Fruit fly (Drosophila melanogaster): ENCODE results near the gene Blos3.

Gene Blos3

dm6 chr3L:18890283-18891175, 20.5 kb downstream of the Blos3 start, which contains the start of gene CG3961 (continued):
- TF ChIP-seq CG6854 (GFP tag; optimal IDR thresholded peaks at IDR 0.05): peak; percentile 95
- TF ChIP-seq CG42726 (GFP tag; IDR thresholded peaks at IDR 0.05; ENCODE audit: partially characterized antibody): no peak
- peak; percentile 91 for TF ChIP-seq Mad (GFP tag; optimal IDR thresholded peaks at IDR 0.05)
- peak; percentile 94 for TF ChIP-seq Vsx1 (GFP tag; optimal IDR thresholded peaks at IDR 0.05)
- peak; percentile 89 for TF ChIP-seq seq (GFP tag; IDR thresholded peaks at IDR 0.05)
- TF ChIP-seq CG4328 (GFP tag; optimal IDR thresholded peaks at IDR 0.05): peak; percentile 96
- TF ChIP-seq Fer3 (tag; optimal IDR thresholded peaks at IDR 0.05): peak; percentile 94
- TF ChIP-seq Sry-δ (GFP tag; optimal IDR thresholded peaks at IDR 0.05): peak; percentile 43
- TF ChIP-seq CG9437 (GFP tag; optimal IDR thresholded peaks at IDR 0.05): peak; percentile 97
- peak; percentile 75 for TF ChIP-seq schlank (tag; optimal IDR thresholded peaks at IDR 0.05)
- peak; percentile 99 for TF ChIP-seq dmrt99B (tag; optimal IDR thresholded peaks at IDR 0.05)
- TF ChIP-seq Stat92E (GFP tag; optimal IDR thresholded peaks at IDR 0.05): peak in 1 of 3 experiments; percentile 99
- peak; percentile 95 for TF ChIP-seq CG10654 (GFP tag; optimal IDR thresholded peaks at IDR 0.05)
- peak; percentile 81 for TF ChIP-seq CG15514 (GFP tag; optimal IDR thresholded peaks at IDR 0.05)
- TF ChIP-seq Dip3 (GFP tag; optimal IDR thresholded peaks at IDR 0.05): peak; percentile 63
- peak; percentile 64 for TF ChIP-seq gsb (GFP tag; IDR thresholded peaks at IDR 0.05)
- TF ChIP-seq CG16815 (GFP tag; optimal IDR thresholded peaks at IDR 0.05): peak; percentile 97
- TF ChIP-seq CkIIα-i1 (GFP tag; IDR thresholded peaks at IDR 0.05): no peak
- peak in 1 of 2 experiments; percentile 71 for TF ChIP-seq tll (GFP tag; optimal IDR thresholded peaks at IDR 0.05)
- TF ChIP-seq BtbVII (GFP tag; optimal IDR thresholded peaks at IDR 0.05): peak; percentile 93
- TF ChIP-seq Atf6 (GFP tag; IDR thresholded peaks at IDR 0.05): peak; percentile 89
- peak; percentile 76 for TF ChIP-seq CG12236 (GFP tag; optimal IDR thresholded peaks at IDR 0.05)
- no peak for TF ChIP-seq zen2 (GFP tag; IDR thresholded peaks at IDR 0.05; ENCODE audit: partially characterized antibody)
- TF ChIP-seq CG1602 (GFP tag; optimal IDR thresholded peaks at IDR 0.05): peak; percentile 98
- TF ChIP-seq CG7928 (GFP tag; optimal IDR thresholded peaks at IDR 0.05): peak; percentile 73
- peak; percentile 94 for TF ChIP-seq CG30431 (GFP tag; optimal IDR thresholded peaks at IDR 0.05)
- TF ChIP-seq gcm (GFP tag; optimal IDR thresholded peaks at IDR 0.05): peak; percentile 99
- peak; percentile 77 for TF ChIP-seq fu2 (GFP tag; optimal IDR thresholded peaks at IDR 0.05)
- no peak for TF ChIP-seq vnd (GFP tag; IDR thresholded peaks at IDR 0.05; ENCODE audit: partially characterized antibody)
- TF ChIP-seq sna (GFP tag; IDR thresholded peaks at IDR 0.05; ENCODE audit: partially characterized antibody): no peak; the same call in 1 of the 2 replicates
- peak; percentile 71 for TF ChIP-seq Ravus (GFP tag; IDR thresholded peaks at IDR 0.05)
- peak; percentile 94 for TF ChIP-seq lbe (GFP tag; optimal IDR thresholded peaks at IDR 0.05)
- TF ChIP-seq Asciz (GFP tag; optimal IDR thresholded peaks at IDR 0.05): peak; percentile 98
- peak; percentile 82; the same call in 1 of the 2 replicates for TF ChIP-seq Rfx (GFP tag; IDR thresholded peaks at IDR 0.05)
- TF ChIP-seq CHES-1-like (GFP tag; optimal IDR thresholded peaks at IDR 0.05): peak; percentile 83
- peak; percentile 91; the same call in 1 of the 2 replicates for TF ChIP-seq ara (GFP tag; IDR thresholded peaks at IDR 0.05)
- TF ChIP-seq CG8478 (optimal IDR thresholded peaks at IDR 0.05): no peak
- TF ChIP-seq Hr39 (optimal IDR thresholded peaks at IDR 0.05): no peak
- peak; percentile 13 for TF ChIP-seq CG17912 (GFP tag; optimal IDR thresholded peaks at IDR 0.05)
- TF ChIP-seq CG17361 (GFP tag; IDR thresholded peaks at IDR 0.05): peak; percentile 100
- peak; percentile 73 for TF ChIP-seq al (GFP tag; IDR thresholded peaks at IDR 0.05)
- peak; percentile 79 for TF ChIP-seq dimm (GFP tag; IDR thresholded peaks at IDR 0.05)
- TF ChIP-seq cwo (GFP tag; optimal IDR thresholded peaks at IDR 0.05): peak; percentile 97
- TF ChIP-seq CG11560 (tag; IDR thresholded peaks at IDR 0.05): peak; percentile 84; the same call in 2 of the 3 replicates
- TF ChIP-seq toy (GFP tag; IDR thresholded peaks at IDR 0.05): peak; percentile 69; the same call in 1 of the 2 replicates
- TF ChIP-seq Jarid2 (GFP tag; optimal IDR thresholded peaks at IDR 0.05): peak; percentile 66
- TF ChIP-seq CG7271 (tag; optimal IDR thresholded peaks at IDR 0.05): peak; percentile 57
- TF ChIP-seq Oaz (GFP tag; IDR thresholded peaks at IDR 0.05): peak; percentile 86; the same call in 1 of the 2 replicates
